Worm (Caenorhabditis elegans): ENCODE data around the gene F25B5.5.

The F25B5.5 gene

ce11 chrIII:5990090-5990489, 44.2 kb upstream of the F25B5.5 start:
- peak; percentile 73 for TF ChIP-seq unc-55 (GFP tag; optimal IDR thresholded peaks at IDR 0.05)
- no peak for TF ChIP-seq peb-1 (tag; optimal IDR thresholded peaks at IDR 0.05)
- peak; percentile 52 for TF ChIP-seq C34F6.9 (tag; optimal IDR thresholded peaks at IDR 0.05)
- TF ChIP-seq R02D3.7 (tag; optimal IDR thresholded peaks at IDR 0.05), result no peak
- TF ChIP-seq nhr-129 (tag; optimal IDR thresholded peaks at IDR 0.05), result peak; percentile 9

- TF ChIP-seq lin-13 (GFP tag; optimal IDR thresholded peaks at IDR 0.05), result no peak
- TF ChIP-seq ZK546.5 (tag; optimal IDR thresholded peaks at IDR 0.05), result no peak
- no peak for TF ChIP-seq nhr-10 (tag; optimal IDR thresholded peaks at IDR 0.05)
- no peak for TF ChIP-seq R02D3.7 (tag; optimal IDR thresholded peaks at IDR 0.05)
- TF ChIP-seq nhr-11 (tag; optimal IDR thresholded peaks at IDR 0.05), result no peak
- TF ChIP-seq mdl-1 (tag; optimal IDR thresholded peaks at IDR 0.05), result no peak
- TF ChIP-seq ama-1 (optimal IDR thresholded peaks at IDR 0.05), result no peak
- TF ChIP-seq sma-3 (GFP tag; optimal IDR thresholded peaks at IDR 0.05), result peak; percentile 3
- TF ChIP-seq nhr-25 (tag; optimal IDR thresholded peaks at IDR 0.05), result peak; percentile 34
- TF ChIP-seq unc-39 (tag; optimal IDR thresholded peaks at IDR 0.05), result no peak
- TF ChIP-seq ztf-1 (GFP tag; conservative IDR thresholded peaks at IDR 0.05), result no peak
- TF ChIP-seq ceh-16 (tag; optimal IDR thresholded peaks at IDR 0.05), result no peak
- TF ChIP-seq ztf-4 (tag; optimal IDR thresholded peaks at IDR 0.05), result no peak
- no peak for TF ChIP-seq elt-1 (tag; optimal IDR thresholded peaks at IDR 0.05)
- no peak for TF ChIP-seq nhr-21 (tag; optimal IDR thresholded peaks at IDR 0.05)
- no peak for TF ChIP-seq aly-2 (tag; optimal IDR thresholded peaks at IDR 0.05)
- TF ChIP-seq unc-55 (GFP tag; optimal IDR thresholded peaks at IDR 0.05), result no peak
- TF ChIP-seq snpc-4 (tag; optimal IDR thresholded peaks at IDR 0.05), result no peak
- TF ChIP-seq blmp-1 (tag; optimal IDR thresholded peaks at IDR 0.05; ENCODE audit: insufficient read depth), result no peak
- peak; percentile 39 for TF ChIP-seq nhr-129 (tag; optimal IDR thresholded peaks at IDR 0.05)
- TF ChIP-seq ztf-11 (tag; optimal IDR thresholded peaks at IDR 0.05), result no peak
- TF ChIP-seq nhr-237 (tag; optimal IDR thresholded peaks at IDR 0.05), result no peak
- TF ChIP-seq mbf-1 (tag; optimal IDR thresholded peaks at IDR 0.05), result no peak
- TF ChIP-seq fos-1 (tag; optimal IDR thresholded peaks at IDR 0.05), result no peak
- no peak for TF ChIP-seq zag-1 (tag; optimal IDR thresholded peaks at IDR 0.05)
- peak; percentile 34 for TF ChIP-seq C34F6.9 (tag; optimal IDR thresholded peaks at IDR 0.05)
- peak; percentile 80 for TF ChIP-seq mab-5 (tag; optimal IDR thresholded peaks at IDR 0.05)
- TF ChIP-seq peb-1 (tag; optimal IDR thresholded peaks at IDR 0.05), result no peak
- TF ChIP-seq F13H6.1 (tag; optimal IDR thresholded peaks at IDR 0.05), result peak; percentile 48
- peak; percentile 32 for TF ChIP-seq sem-4 (tag; optimal IDR thresholded peaks at IDR 0.05)
- no peak for TF ChIP-seq lin-39 (tag; optimal IDR thresholded peaks at IDR 0.05)
- TF ChIP-seq crh-2 (tag; optimal IDR thresholded peaks at IDR 0.05), result peak; percentile 33
- no peak for TF ChIP-seq nhr-6 (tag; optimal IDR thresholded peaks at IDR 0.05)
- TF ChIP-seq nhr-12 (tag; optimal IDR thresholded peaks at IDR 0.05), result no peak
- no peak for TF ChIP-seq skn-1 (tag; optimal IDR thresholded peaks at IDR 0.05)
- no peak for TF ChIP-seq ceh-82 (tag; optimal IDR thresholded peaks at IDR 0.05)
- TF ChIP-seq unc-62 (GFP tag; optimal IDR thresholded peaks at IDR 0.05), result no peak
- TF ChIP-seq lsy-2 (tag; optimal IDR thresholded peaks at IDR 0.05), result peak in 1 of 2 experiments; percentile 40
- TF ChIP-seq egl-27 (tag; optimal IDR thresholded peaks at IDR 0.05), result no peak
- no peak for TF ChIP-seq sma-9 (GFP tag; optimal IDR thresholded peaks at IDR 0.05)
- TF ChIP-seq sma-9 (tag; optimal IDR thresholded peaks at IDR 0.05), result no peak
- no peak for TF ChIP-seq nhr-23 (tag; optimal IDR thresholded peaks at IDR 0.05)
- no peak for TF ChIP-seq elt-3 (tag; optimal IDR thresholded peaks at IDR 0.05)
- peak; percentile 43 for TF ChIP-seq gmeb-1 (tag; optimal IDR thresholded peaks at IDR 0.05)
- TF ChIP-seq alr-1 (tag; optimal IDR thresholded peaks at IDR 0.05), result no peak
- no peak for TF ChIP-seq lin-11 (tag; optimal IDR thresholded peaks at IDR 0.05)
- TF ChIP-seq Y55F3AM.14 (GFP tag; optimal IDR thresholded peaks at IDR 0.05), result no peak
- TF ChIP-seq dmd-4 (tag; optimal IDR thresholded peaks at IDR 0.05), result no peak
- no peak for TF ChIP-seq nhr-77 (tag; optimal IDR thresholded peaks at IDR 0.05)
Measured at ce11 chrIII:5988991-5989726, 43.2 kb upstream of the F25B5.5 start.
